Worm (Caenorhabditis elegans): ENCODE results near the gene cdd-2.
A peak's percentile ranks its signal among the peaks of the same experiment; 100 is the strongest.

cdd-2 gene

DNA sequence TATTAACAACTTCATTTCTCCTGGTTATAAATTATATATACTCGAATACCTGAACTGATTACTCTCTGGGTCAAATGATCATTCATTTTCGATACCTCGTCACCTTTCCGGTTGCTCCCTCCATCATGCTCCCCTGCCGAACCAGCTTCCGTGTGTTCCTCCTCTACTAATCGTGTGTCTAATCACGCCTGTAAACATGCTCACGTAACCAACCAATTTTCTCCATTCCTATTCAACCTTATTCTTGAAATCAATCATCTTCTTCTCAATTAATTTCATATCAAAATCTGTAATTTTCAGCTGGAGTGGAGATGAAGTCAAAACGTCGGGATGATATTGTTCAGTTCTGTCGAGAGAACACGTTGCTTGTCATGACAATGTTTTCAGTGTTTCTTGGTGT, 44.4 kb downstream of the cdd-2 start, which contains the start of gene glt-6:
Gene glt-6, plus strand, starts transcription at position 301 of the 400 bp plus-strand sequence.
- TF ChIP-seq madf-10 (tag; optimal IDR thresholded peaks at IDR 0.05) (no peak), let-607 (tag; optimal IDR thresholded peaks at IDR 0.05) (no peak), snpc-1.3 (tag; optimal IDR thresholded peaks at IDR 0.05; ENCODE audit: insufficient read depth) (no peak), madf-6 (GFP tag; IDR thresholded peaks at IDR 0.05) (no peak), nhr-27 (tag; optimal IDR thresholded peaks at IDR 0.05) (no peak), ztf-6 (GFP tag; IDR thresholded peaks at IDR 0.05) (no peak), ceh-40 (GFP tag; IDR thresholded peaks at IDR 0.05) (no peak), hsf-1 (GFP tag; IDR thresholded peaks at IDR 0.05) (no peak), C17E4.6 (GFP tag; IDR thresholded peaks at IDR 0.05) (no peak), bed-2 (GFP tag; IDR thresholded peaks at IDR 0.05) (no peak), attf-3 (GFP tag; conservative IDR thresholded peaks at IDR 0.05) (no peak), xnd-1 (tag; optimal IDR thresholded peaks at IDR 0.05) (no peak), mel-28 (tag; optimal IDR thresholded peaks at IDR 0.05; ENCODE audit: borderline replicate concordance) (no peak), K11D2.4 (GFP tag; IDR thresholded peaks at IDR 0.05) (no peak), zfh-2 (GFP tag; conservative IDR thresholded peaks at IDR 0.05) (no peak), snpc-1.1 (tag; optimal IDR thresholded peaks at IDR 0.05; ENCODE audit: insufficient read depth) (no peak), atf-7 (tag; optimal IDR thresholded peaks at IDR 0.05) (no peak), attf-6 (GFP tag; IDR thresholded peaks at IDR 0.05) (no peak), ZK185.1 (tag; optimal IDR thresholded peaks at IDR 0.05; ENCODE audit: poor library complexity, severe bottlenecking) (no peak)

DNA sequence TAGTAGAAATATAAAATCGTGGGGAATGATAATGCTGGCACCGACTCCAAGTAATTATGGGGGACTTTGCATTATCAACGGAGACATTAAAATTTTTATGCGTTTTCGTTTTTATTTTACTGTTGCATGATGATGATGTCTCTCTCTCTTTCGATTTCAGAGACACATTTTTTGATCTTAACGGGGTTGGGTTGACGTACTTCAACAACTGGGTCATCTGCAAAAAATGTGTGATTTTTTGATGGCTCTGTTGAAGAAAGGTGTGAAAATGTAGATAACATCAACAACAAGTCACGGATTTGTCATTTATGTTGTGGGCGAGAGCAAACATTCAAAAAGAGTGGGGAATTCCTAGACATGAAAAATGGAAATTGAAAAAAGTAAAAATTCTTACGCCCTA, 46.4 kb downstream of the cdd-2 start, which contains the start of gene F55G1.15:
Gene F55G1.15, minus strand, starts transcription at position 101 of the 400 bp plus-strand sequence.
- TF ChIP-seq rec-8 (tag; optimal IDR thresholded peaks at IDR 0.05): no peak

DNA sequence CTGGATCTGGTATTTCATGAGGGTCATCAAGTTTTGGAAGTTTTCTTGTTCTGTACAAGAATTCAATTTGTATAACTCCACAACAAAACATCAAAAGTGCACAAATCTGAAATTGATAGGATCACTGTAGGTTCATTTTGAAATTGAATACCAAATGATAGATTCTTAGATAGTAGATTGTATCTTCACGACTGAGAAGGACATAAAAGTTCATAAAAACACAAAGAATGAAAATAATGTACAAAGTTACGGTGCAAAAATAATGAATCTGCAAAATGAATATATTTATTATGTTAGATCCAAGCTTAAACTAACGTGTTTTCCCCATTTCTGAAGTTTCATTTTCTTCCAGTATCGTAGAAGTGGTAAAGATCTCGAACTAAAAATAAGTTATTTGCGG, 46.8 kb downstream of the cdd-2 start:
- no peak for TF ChIP-seq xnd-1 (tag; optimal IDR thresholded peaks at IDR 0.05)
- no peak for TF ChIP-seq attf-5 (GFP tag; optimal IDR thresholded peaks at IDR 0.05)
- no peak for TF ChIP-seq F52B5.7 (tag; optimal IDR thresholded peaks at IDR 0.05)
- no peak for TF ChIP-seq ekl-4 (GFP tag; IDR thresholded peaks at IDR 0.05)
- TF ChIP-seq hrde-1 (tag; optimal IDR thresholded peaks at IDR 0.05; ENCODE audit: borderline replicate concordance): no peak
- no peak for TF ChIP-seq ztf-22 (GFP tag; optimal IDR thresholded peaks at IDR 0.05)
- no peak for TF ChIP-seq egl-18 (GFP tag; IDR thresholded peaks at IDR 0.05)
- TF ChIP-seq unc-62 (GFP tag; optimal IDR thresholded peaks at IDR 0.05): no peak
- no peak for TF ChIP-seq Y95B8A.8 (GFP tag; IDR thresholded peaks at IDR 0.05)
- no peak for TF ChIP-seq B0261.1 (tag; optimal IDR thresholded peaks at IDR 0.05)

DNA sequence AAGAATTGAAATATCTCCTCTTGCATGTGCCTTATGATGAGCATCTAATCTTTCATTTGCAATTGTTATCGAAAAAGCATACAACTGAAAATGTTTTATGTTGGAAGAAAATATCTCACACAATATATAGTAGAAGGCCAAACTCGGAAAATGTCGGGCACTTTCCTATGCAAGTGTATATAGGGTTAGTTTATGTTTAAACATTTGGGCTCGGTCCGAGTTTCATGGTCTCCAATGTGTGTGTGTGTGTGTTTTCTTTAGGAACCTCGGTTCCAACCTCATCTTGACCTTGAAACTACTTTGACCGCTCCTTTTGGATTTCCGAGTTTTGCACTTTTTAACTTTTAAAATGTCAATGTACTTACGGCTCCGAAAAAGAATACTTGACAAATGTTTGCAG, 48.4 kb downstream of the cdd-2 start:
- no peak for TF ChIP-seq ztf-28 (GFP tag; IDR thresholded peaks at IDR 0.05)
- TF ChIP-seq snpc-3.4 (tag; optimal IDR thresholded peaks at IDR 0.05): peak; percentile 67
- no peak for TF ChIP-seq ceh-91 (GFP tag; IDR thresholded peaks at IDR 0.05)
- TF ChIP-seq unc-62 (GFP tag; optimal IDR thresholded peaks at IDR 0.05): no peak
- peak; percentile 62 for TF ChIP-seq rpc-1 (optimal IDR thresholded peaks at IDR 0.05)
- peak; percentile 82 for TF ChIP-seq rpc-1 (tag; optimal IDR thresholded peaks at IDR 0.05)
- peak; percentile 10 for TF ChIP-seq mes-4 (tag; optimal IDR thresholded peaks at IDR 0.05)
- TF ChIP-seq F39B2.1 (GFP tag; IDR thresholded peaks at IDR 0.05): no peak
- no peak for TF ChIP-seq hlh-12 (tag; optimal IDR thresholded peaks at IDR 0.05)
- peak; percentile 17 for TF ChIP-seq ztf-18 (tag; optimal IDR thresholded peaks at IDR 0.05)
- TF ChIP-seq ekl-4 (GFP tag; IDR thresholded peaks at IDR 0.05): no peak
- peak; percentile 46 for TF ChIP-seq him-1 (tag; optimal IDR thresholded peaks at IDR 0.05)
- TF ChIP-seq let-607 (tag; optimal IDR thresholded peaks at IDR 0.05): no peak
- no peak for TF ChIP-seq madf-10 (tag; optimal IDR thresholded peaks at IDR 0.05)
- peak; percentile 73 for TF ChIP-seq snpc-4 (GFP tag; optimal IDR thresholded peaks at IDR 0.05)
- TF ChIP-seq snpc-4 (tag; optimal IDR thresholded peaks at IDR 0.05): peak in 3 of 4 experiments; percentile 90 to 96 (median 93)
- no peak for TF ChIP-seq cebp-1 (GFP tag; IDR thresholded peaks at IDR 0.05)
- no peak for TF ChIP-seq cebp-1 (tag; optimal IDR thresholded peaks at IDR 0.05)
- TF ChIP-seq tbp1 (GFP tag; optimal IDR thresholded peaks at IDR 0.05): peak; percentile 83
- TF ChIP-seq ztf-22 (GFP tag; optimal IDR thresholded peaks at IDR 0.05): no peak
